Worm (Caenorhabditis elegans): ENCODE results near the gene M02B1.4.

- TF ChIP-seq rec-8 (tag; optimal IDR thresholded peaks at IDR 0.05) (no peak), snpc-3.4 (tag; optimal IDR thresholded peaks at IDR 0.05) (peak; percentile 5), dox-1 (GFP tag; IDR thresholded peaks at IDR 0.05) (peak; percentile 34; the same call in 1 of the 2 replicates), ceh-58 (GFP tag; IDR thresholded peaks at IDR 0.05) (no peak), ztf-22 (GFP tag; optimal IDR thresholded peaks at IDR 0.05) (no peak), ceh-100 (GFP tag; IDR thresholded peaks at IDR 0.05) (no peak), attf-6 (GFP tag; IDR thresholded peaks at IDR 0.05) (0 out of 2 replicates have a peak, but pooled peaks have one; percentile 10)
Observed at ce11 chrIV:12805595-12805994, 19.5 kb downstream of the M02B1.4 start, which contains the start of gene F07C6.4.
